Worm (Caenorhabditis elegans) whole organism, L2 larva: Measurements from ENCODE around the gene B0285.6.

ENCODE experiments used
- egl-27 ChIP-seq: sonication (generic microtip); optimal IDR thresholded peaks from 3 replicates; lab custom pipeline; 2017; ENCODE audit warnings: missing biosample characterization, missing genetic modification reagents, missing genetic modification characterization
- fos-1 ChIP-seq: fragments of 150-350 bp; optimal IDR thresholded peaks from 2 replicates; lab custom pipeline; 2014; ENCODE audit warnings: missing biosample characterization, missing genetic modification characterization
- nhr-77 ChIP-seq: fragments of 150-350 bp; optimal IDR thresholded peaks from 2 replicates; lab custom pipeline; 2014; ENCODE audit warnings: missing biosample characterization, missing genetic modification characterization
- ztf-11 ChIP-seq: sonication (generic microtip); optimal IDR thresholded peaks from 2 replicates; lab custom pipeline; 2017; ENCODE audit warnings: missing biosample characterization, missing genetic modification characterization
- ztf-4 ChIP-seq: fragments of 150-350 bp; optimal IDR thresholded peaks from 2 replicates; lab custom pipeline; 2014; ENCODE audit warnings: missing biosample characterization, missing genetic modification characterization

DNA sequence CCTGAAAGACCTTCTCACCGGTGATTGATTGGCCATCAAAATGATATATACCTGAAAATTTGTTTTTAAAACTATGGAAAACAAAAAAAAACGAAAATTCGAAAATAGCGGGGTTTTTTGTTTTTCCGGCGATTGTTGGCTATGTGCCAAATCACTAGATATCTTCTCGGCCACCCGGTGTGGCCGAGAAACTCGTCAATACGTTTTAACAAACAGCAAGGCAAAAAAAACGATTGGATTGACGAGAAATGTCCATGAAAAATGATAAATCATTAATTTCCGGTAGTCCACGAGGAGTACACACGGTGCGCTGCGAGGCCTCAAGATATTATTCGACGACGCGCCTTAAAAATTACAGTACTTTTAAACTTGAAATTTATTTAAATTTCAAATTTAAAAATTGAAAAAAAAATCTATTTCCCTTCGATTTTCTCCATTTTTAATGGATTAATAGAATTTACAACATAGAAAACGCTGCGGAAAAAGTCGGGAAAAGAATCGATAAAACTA is 48.9 kb upstream of the B0285.6 start, which contains the start of gene R10E4.11:
- no peak for TF ChIP-seq egl-27 (tag; lab: Kevin White, UChicago)
- TF ChIP-seq nhr-77 (tag; lab: Kevin White, UChicago), result no peak
- no peak for TF ChIP-seq ztf-4 (tag; lab: Kevin White, UChicago)
- no peak for TF ChIP-seq ztf-11 (tag; lab: Kevin White, UChicago)
- no peak for TF ChIP-seq fos-1 (tag; lab: Kevin White, UChicago)
